Worm (Caenorhabditis elegans): ENCODE measurements around the gene Y102A5C.27.

The Y102A5C.27 gene

DNA sequence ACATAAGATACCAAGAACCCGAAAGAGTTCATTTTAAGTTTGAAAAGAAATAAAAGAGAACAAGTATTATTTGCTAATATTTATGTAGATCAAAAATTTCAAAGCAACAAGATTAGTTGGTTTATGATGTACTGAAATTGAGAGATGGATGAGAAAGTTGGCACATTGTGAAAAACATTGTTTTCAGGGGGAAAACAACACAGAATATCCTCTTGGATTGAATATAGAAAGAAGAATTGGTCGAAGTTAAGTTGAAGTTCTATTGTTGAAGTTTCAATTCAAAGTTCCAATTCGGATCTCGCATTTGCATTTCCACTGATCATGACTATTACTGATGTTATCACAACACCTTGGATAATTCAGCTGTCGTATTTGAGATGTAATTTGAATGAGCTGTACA, 12.1 kb upstream of the Y102A5C.27 start:
- TF ChIP-seq unc-62 (GFP tag; optimal IDR thresholded peaks at IDR 0.05) (no peak), fkh-8 (tag; optimal IDR thresholded peaks at IDR 0.05) (no peak), aha-1 (tag; optimal IDR thresholded peaks at IDR 0.05) (no peak), efl-3 (GFP tag; optimal IDR thresholded peaks at IDR 0.05) (no peak), dpl-1 (GFP tag; optimal IDR thresholded peaks at IDR 0.05) (no peak), swsn-7 (tag; optimal IDR thresholded peaks at IDR 0.05) (no peak), rnt-1 (tag; optimal IDR thresholded peaks at IDR 0.05) (no peak), fos-1 (tag; optimal IDR thresholded peaks at IDR 0.05) (no peak), ces-1 (GFP tag; optimal IDR thresholded peaks at IDR 0.05) (no peak), fkh-4 (tag; optimal IDR thresholded peaks at IDR 0.05; ENCODE audit: borderline replicate concordance) (no peak), C34B4.2 (tag; optimal IDR thresholded peaks at IDR 0.05) (no peak), xbp-1 (tag; optimal IDR thresholded peaks at IDR 0.05) (no peak), ceh-63 (GFP tag; optimal IDR thresholded peaks at IDR 0.05) (no peak), lin-14 (GFP tag; optimal IDR thresholded peaks at IDR 0.05) (no peak)

DNA sequence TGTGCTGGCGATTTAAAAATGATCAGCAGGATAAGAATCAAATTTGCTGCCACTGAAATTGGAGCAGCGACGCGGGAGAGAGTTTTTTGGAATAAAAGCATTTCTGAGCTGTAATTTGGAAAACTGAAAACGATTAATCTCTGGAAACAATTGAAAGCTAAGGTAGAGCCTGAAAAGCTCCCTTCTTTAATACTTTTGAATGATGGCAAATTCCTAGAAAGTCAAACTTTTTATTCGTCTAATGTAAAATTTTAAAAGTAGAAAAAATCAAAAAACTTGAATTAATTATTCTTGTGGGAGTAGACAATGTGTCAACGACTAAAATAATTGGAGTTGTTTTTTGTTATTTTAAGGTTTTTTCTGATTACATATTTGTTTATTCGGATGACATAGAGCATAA, 11.7 kb upstream of the Y102A5C.27 start, which contains the start of gene str-217:
TSS of gene str-217 (minus strand) at position 101 of the 400 bp plus-strand sequence.
- no peak for TF ChIP-seq nhr-71 (tag; optimal IDR thresholded peaks at IDR 0.05)

DNA sequence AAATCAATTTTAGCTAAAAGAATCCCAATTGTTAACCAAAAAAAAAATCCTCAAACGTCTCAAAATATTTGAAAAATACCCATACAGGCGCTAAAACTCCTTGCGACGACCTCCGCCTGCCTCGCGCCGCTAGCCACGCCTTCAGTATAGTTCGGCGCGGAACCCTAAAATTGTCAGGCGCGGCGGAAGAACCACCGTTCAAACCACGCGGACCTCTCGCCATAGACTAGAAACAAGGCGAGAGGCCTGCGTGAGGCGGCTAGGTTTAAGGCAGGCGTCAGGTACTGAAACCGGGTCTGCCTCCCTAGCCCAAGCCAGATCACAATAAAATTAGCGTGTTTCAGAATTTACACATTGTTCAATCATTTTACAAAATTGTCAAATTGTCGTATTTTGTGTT, 3.9 kb upstream of the Y102A5C.27 start:
- TF ChIP-seq fkh-8 (tag; optimal IDR thresholded peaks at IDR 0.05), result no peak
- no peak for TF ChIP-seq fkh-10 (GFP tag; optimal IDR thresholded peaks at IDR 0.05)
- no peak for TF ChIP-seq snu-23 (GFP tag; optimal IDR thresholded peaks at IDR 0.05)

ce11 chrV:16991734-16992133, 3.2 kb upstream of the Y102A5C.27 start, which contains the start of gene srz-95:
Gene srz-95 (plus strand): TSS chrV:16992034.
- TF ChIP-seq egl-27 (tag; optimal IDR thresholded peaks at IDR 0.05), result no peak
- TF ChIP-seq nhr-85 (tag), result no peak
- TF ChIP-seq sox-4 (tag; optimal IDR thresholded peaks at IDR 0.05), result no peak
- TF ChIP-seq snu-23 (GFP tag; optimal IDR thresholded peaks at IDR 0.05), result no peak
- TF ChIP-seq unc-130 (tag; optimal IDR thresholded peaks at IDR 0.05), result no peak
- no peak for TF ChIP-seq swsn-7 (tag; optimal IDR thresholded peaks at IDR 0.05)
- no peak for TF ChIP-seq vab-15 (tag; optimal IDR thresholded peaks at IDR 0.05)

DNA sequence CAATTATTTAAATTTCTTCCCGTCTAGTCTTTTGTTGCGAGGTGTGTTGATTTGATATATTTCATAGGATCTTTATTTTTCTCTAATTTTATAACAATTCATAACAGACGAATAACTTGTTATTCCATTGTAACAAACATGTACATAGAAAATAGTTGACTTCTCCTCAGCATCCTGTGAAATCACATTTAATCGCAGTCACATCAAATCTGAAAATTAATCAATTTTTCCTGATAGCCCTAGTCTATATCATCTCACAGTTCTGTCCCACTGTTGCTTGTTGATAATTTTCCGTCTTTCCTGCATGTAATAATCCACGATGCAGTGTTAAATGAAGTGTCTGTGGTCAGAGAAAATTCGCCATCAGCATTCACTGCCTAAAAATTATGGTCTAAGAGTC, 731 bp downstream of the Y102A5C.27 start:
- TF ChIP-seq rnt-1 (tag; optimal IDR thresholded peaks at IDR 0.05) (no peak), F16B12.6 (tag; optimal IDR thresholded peaks at IDR 0.05) (no peak), elt-3 (tag; optimal IDR thresholded peaks at IDR 0.05) (no peak), ces-1 (GFP tag; optimal IDR thresholded peaks at IDR 0.05) (no peak), hlh-4 (tag; optimal IDR thresholded peaks at IDR 0.05) (no peak), jun-1 (tag; optimal IDR thresholded peaks at IDR 0.05) (no peak), nhr-85 (tag) (no peak), elt-2 (tag; optimal IDR thresholded peaks at IDR 0.05) (no peak), pag-3 (tag; optimal IDR thresholded peaks at IDR 0.05; ENCODE audit: borderline replicate concordance, insufficient read depth) (no peak), lin-39 (tag; optimal IDR thresholded peaks at IDR 0.05) (no peak), skn-1 (tag; optimal IDR thresholded peaks at IDR 0.05) (no peak), pax-3 (tag; optimal IDR thresholded peaks at IDR 0.05) (no peak), nhr-71 (tag; optimal IDR thresholded peaks at IDR 0.05) (no peak), sox-4 (tag; optimal IDR thresholded peaks at IDR 0.05) (no peak), C16A3.4 (tag; optimal IDR thresholded peaks at IDR 0.05) (no peak), aha-1 (tag; optimal IDR thresholded peaks at IDR 0.05) (no peak), egl-13 (tag; optimal IDR thresholded peaks at IDR 0.05) (no peak), fkh-10 (GFP tag; optimal IDR thresholded peaks at IDR 0.05) (no peak), unc-30 (tag; optimal IDR thresholded peaks at IDR 0.05) (no peak), irx-1 (tag; optimal IDR thresholded peaks at IDR 0.05) (no peak)

All from whole organism, L1 larva.